Worm (Caenorhabditis elegans): ENCODE results near the gene ugt-13.
A peak's percentile ranks its signal among the peaks of the same experiment; 100 is the strongest.

ugt-13 gene

ce11 chrV:4889976-4890479 lies 18.7 kb upstream of the ugt-13 start, which contains the start of gene T19H12.2 (continued):
- TF ChIP-seq ztf-25 (GFP tag; IDR thresholded peaks at IDR 0.05) (0 out of 2 replicates have a peak, but pooled peaks have one; percentile 69), ceh-27 (GFP tag; optimal IDR thresholded peaks at IDR 0.05) (no peak), pha-4 (tag; optimal IDR thresholded peaks at IDR 0.05) (no peak), ama-1 (optimal IDR thresholded peaks at IDR 0.05) (no peak), ama-1 (GFP tag; optimal IDR thresholded peaks at IDR 0.05) (no peak), mel-28 (tag; optimal IDR thresholded peaks at IDR 0.05; ENCODE audit: borderline replicate concordance) (no peak), gei-17 (GFP tag; optimal IDR thresholded peaks at IDR 0.05) (no peak), akir-1 (GFP tag; optimal IDR thresholded peaks at IDR 0.05) (no peak), egrh-3 (GFP tag; IDR thresholded peaks at IDR 0.05) (no peak), egl-44 (GFP tag; IDR thresholded peaks at IDR 0.05) (no peak), rpc-1 (optimal IDR thresholded peaks at IDR 0.05) (no peak), rpc-1 (tag; optimal IDR thresholded peaks at IDR 0.05) (peak; percentile 1), madf-3 (GFP tag; IDR thresholded peaks at IDR 0.05) (peak; percentile 92), Y67H2A.10 (GFP tag; conservative IDR thresholded peaks at IDR 0.05) (peak; percentile 50; the same call in 1 of the 2 replicates), nhr-179 (tag; optimal IDR thresholded peaks at IDR 0.05) (no peak), ztf-28 (GFP tag; IDR thresholded peaks at IDR 0.05) (peak; percentile 94), chd-7 (tag; optimal IDR thresholded peaks at IDR 0.05) (no peak), dpff-1 (tag; optimal IDR thresholded peaks at IDR 0.05) (no peak), ekl-4 (GFP tag; IDR thresholded peaks at IDR 0.05) (peak; percentile 90), ztf-3 (GFP tag; optimal IDR thresholded peaks at IDR 0.05) (no peak), attf-6 (GFP tag; IDR thresholded peaks at IDR 0.05) (peak; percentile 41; the same call in 1 of the 2 replicates), ceh-79 (tag; optimal IDR thresholded peaks at IDR 0.05) (no peak), T26A5.8 (tag; optimal IDR thresholded peaks at IDR 0.05) (no peak), let-607 (tag; optimal IDR thresholded peaks at IDR 0.05) (no peak), B0261.1 (tag; optimal IDR thresholded peaks at IDR 0.05) (no peak), efl-1 (GFP tag; optimal IDR thresholded peaks at IDR 0.05) (peak; percentile 99), bed-2 (GFP tag; IDR thresholded peaks at IDR 0.05) (0 out of 2 replicates have a peak, but pooled peaks have one; percentile 11), ztf-26 (tag; optimal IDR thresholded peaks at IDR 0.05) (no peak), hmg-20 (GFP tag; IDR thresholded peaks at IDR 0.05) (no peak), lin-35 (GFP tag; optimal IDR thresholded peaks at IDR 0.05) (peak in 2 of 3 experiments; percentile 58 to 93), rec-8 (tag; optimal IDR thresholded peaks at IDR 0.05) (no peak), F49E8.2 (tag; optimal IDR thresholded peaks at IDR 0.05; ENCODE audit: insufficient read depth) (peak; percentile 91), F10E7.11 (tag; optimal IDR thresholded peaks at IDR 0.05) (no peak), unc-62 (GFP tag; optimal IDR thresholded peaks at IDR 0.05) (no peak), F39B2.1 (GFP tag; IDR thresholded peaks at IDR 0.05) (0 out of 2 replicates have a peak, but pooled peaks have one; percentile 54), mcd-1 (GFP tag; IDR thresholded peaks at IDR 0.05) (peak; percentile 97), F37B4.10 (GFP tag; IDR thresholded peaks at IDR 0.05) (no peak), ceh-91 (GFP tag; IDR thresholded peaks at IDR 0.05) (peak; percentile 99), egl-18 (GFP tag; IDR thresholded peaks at IDR 0.05) (no peak), F57A8.1 (GFP tag; optimal IDR thresholded peaks at IDR 0.05) (no peak), snpc-3.4 (tag; optimal IDR thresholded peaks at IDR 0.05) (peak; percentile 93), C17E4.6 (GFP tag; IDR thresholded peaks at IDR 0.05) (peak; percentile 91), die-1 (tag; optimal IDR thresholded peaks at IDR 0.05) (no peak), hsf-1 (GFP tag; IDR thresholded peaks at IDR 0.05) (peak; percentile 89), aptf-2 (GFP tag; conservative IDR thresholded peaks at IDR 0.05) (peak; percentile 66), ztf-18 (tag; optimal IDR thresholded peaks at IDR 0.05) (peak; percentile 29), ets-4 (GFP tag; optimal IDR thresholded peaks at IDR 0.05) (no peak), atf-7 (tag; optimal IDR thresholded peaks at IDR 0.05) (no peak), zim-3 (tag; optimal IDR thresholded peaks at IDR 0.05) (no peak)
